Worm (Caenorhabditis elegans) whole organism, late embryonic: ENCODE results near the gene cnp-3.

ENCODE experiments used
- C38D4.7 ChIP-seq: fragments of 200-800 bp; sonication (Bioruptor generic); optimal IDR thresholded peaks from 2 replicates; lab custom pipeline; 2018; ENCODE audit warnings: mild to moderate bottlenecking, missing genetic modification characterization, moderate library complexity, missing compliant biosample characterization
- F13H6.1 ChIP-seq: sonication (generic microtip); optimal IDR thresholded peaks from 2 replicates; lab custom pipeline; 2016; ENCODE audit warnings: missing genetic modification characterization, missing compliant biosample characterization
- K02D7.2 ChIP-seq: sonication (generic microtip); optimal IDR thresholded peaks from 2 replicates; lab custom pipeline; 2017; ENCODE audit warnings: mild to moderate bottlenecking, missing genetic modification characterization, missing compliant biosample characterization
- K09A11.1 ChIP-seq: sonication (generic microtip); optimal IDR thresholded peaks from 2 replicates; lab custom pipeline; 2017; ENCODE audit warnings: antibody characterized with exemption, mild to moderate bottlenecking, missing genetic modification characterization, missing compliant biosample characterization; ENCODE audit not compliant: insufficient read depth
- Y22D7AL.16 ChIP-seq: sonication (generic microtip); optimal IDR thresholded peaks from 2 replicates; lab custom pipeline; 2016; ENCODE audit warnings: missing genetic modification characterization, missing compliant biosample characterization
- ceh-18 ChIP-seq: sonication (generic microtip); optimal IDR thresholded peaks from 2 replicates; lab custom pipeline; 2016; ENCODE audit warnings: missing genetic modification characterization, missing compliant biosample characterization
- ceh-22 ChIP-seq: sonication (generic microtip); optimal IDR thresholded peaks from 2 replicates; lab custom pipeline; 2017; ENCODE audit warnings: missing biosample characterization, missing genetic modification characterization
- ceh-24 ChIP-seq: sonication (generic microtip); optimal IDR thresholded peaks from 2 replicates; lab custom pipeline; 2016; ENCODE audit warnings: mild to moderate bottlenecking, missing genetic modification characterization, missing compliant biosample characterization
- ceh-30 ChIP-seq: fragments of 150-350 bp; optimal IDR thresholded peaks from 2 replicates; lab custom pipeline; 2014; ENCODE audit warnings: missing biosample characterization, missing genetic modification characterization
- ceh-31 ChIP-seq: sonication (generic microtip); optimal IDR thresholded peaks from 2 replicates; lab custom pipeline; 2016; ENCODE audit warnings: missing genetic modification characterization, missing compliant biosample characterization
- ceh-34 ChIP-seq: sonication (generic microtip); optimal IDR thresholded peaks from 2 replicates; lab custom pipeline; 2016; ENCODE audit warnings: mild to moderate bottlenecking, missing genetic modification characterization, missing compliant biosample characterization
- ceh-9 ChIP-seq: sonication (generic microtip); optimal IDR thresholded peaks from 2 replicates; lab custom pipeline; 2016; ENCODE audit warnings: mild to moderate bottlenecking, missing genetic modification characterization, inconsistent platforms, missing compliant biosample characterization
- che-1 ChIP-seq: sonication (generic microtip); optimal IDR thresholded peaks from 2 replicates; lab custom pipeline; 2016; ENCODE audit warnings: mild to moderate bottlenecking, missing genetic modification characterization, missing compliant biosample characterization
- dmd-4 ChIP-seq: sonication (generic microtip); optimal IDR thresholded peaks from 2 replicates; lab custom pipeline; 2016; ENCODE audit warnings: borderline replicate concordance, missing genetic modification characterization, missing compliant biosample characterization
- elt-2 ChIP-seq: sonication (generic microtip); optimal IDR thresholded peaks from 2 replicates; lab custom pipeline; 2016; ENCODE audit warnings: missing genetic modification reagents, missing genetic modification characterization, missing compliant biosample characterization
- elt-4 ChIP-seq: sonication (generic microtip); optimal IDR thresholded peaks from 2 replicates; lab custom pipeline; 2016; ENCODE audit warnings: missing genetic modification characterization, missing compliant biosample characterization
- eyg-1 ChIP-seq: sonication (generic microtip); optimal IDR thresholded peaks from 2 replicates; lab custom pipeline; 2016; ENCODE audit warnings: missing genotype, missing genetic modification characterization, missing compliant biosample characterization
- fax-1 ChIP-seq: sonication (generic microtip); optimal IDR thresholded peaks from 2 replicates; lab custom pipeline; 2016; ENCODE audit warnings: missing genotype, missing genetic modification characterization, missing compliant biosample characterization
- fkh-10 ChIP-seq: fragments of 150-350 bp; optimal IDR thresholded peaks from 2 replicates; lab custom pipeline; 2014; ENCODE audit warnings: missing biosample characterization, missing genetic modification reagents, missing genetic modification characterization
- hlh-13 ChIP-seq: fragments of 200-800 bp; sonication (Bioruptor generic); optimal IDR thresholded peaks from 2 replicates; lab custom pipeline; 2018; ENCODE audit warnings: mild to moderate bottlenecking, missing genetic modification characterization, missing compliant biosample characterization
- hlh-15 ChIP-seq: sonication (generic microtip); optimal IDR thresholded peaks from 2 replicates; lab custom pipeline; 2016; ENCODE audit warnings: missing genetic modification characterization, missing compliant biosample characterization
- hlh-30 ChIP-seq: sonication (generic microtip); optimal IDR thresholded peaks from 2 replicates; lab custom pipeline; 2017; ENCODE audit warnings: antibody characterized with exemption, missing genetic modification characterization, missing compliant biosample characterization; ENCODE audit not compliant: insufficient read depth
- hlh-6 ChIP-seq: sonication (generic microtip); optimal IDR thresholded peaks from 2 replicates; lab custom pipeline; 2016; ENCODE audit warnings: missing genotype, missing genetic modification characterization, missing compliant biosample characterization
- lim-6 ChIP-seq: sonication (generic microtip); optimal IDR thresholded peaks from 2 replicates; lab custom pipeline; 2016; ENCODE audit warnings: missing genetic modification characterization, missing compliant biosample characterization
- lin-11 ChIP-seq: fragments of 200-800 bp; sonication (Bioruptor generic); optimal IDR thresholded peaks from 2 replicates; lab custom pipeline; 2018; ENCODE audit warnings: mild to moderate bottlenecking, missing genetic modification characterization, missing compliant biosample characterization
- madf-2 ChIP-seq: sonication (generic microtip); optimal IDR thresholded peaks from 2 replicates; lab custom pipeline; 2017; ENCODE audit warnings: missing genetic modification characterization, missing compliant biosample characterization
- mec-3 ChIP-seq: sonication (generic microtip); optimal IDR thresholded peaks from 2 replicates; lab custom pipeline; 2016; ENCODE audit warnings: borderline replicate concordance, missing genetic modification characterization, missing compliant biosample characterization
- nfya-1 ChIP-seq: sonication (generic microtip); optimal IDR thresholded peaks from 2 replicates; lab custom pipeline; 2017; ENCODE audit warnings: missing genetic modification characterization, mild to moderate bottlenecking, missing compliant biosample characterization, antibody characterized with exemption, moderate library complexity
- nhr-11 ChIP-seq: fragments of 150-350 bp; optimal IDR thresholded peaks from 2 replicates; lab custom pipeline; 2014; ENCODE audit warnings: missing biosample characterization, missing genetic modification characterization
- nhr-232 ChIP-seq: sonication (generic microtip); optimal IDR thresholded peaks from 2 replicates; lab custom pipeline; 2016; ENCODE audit warnings: missing genetic modification characterization, missing compliant biosample characterization
- odd-2 ChIP-seq: sonication (generic microtip); optimal IDR thresholded peaks from 2 replicates; lab custom pipeline; 2017; ENCODE audit warnings: antibody characterized with exemption, mild to moderate bottlenecking, missing genetic modification characterization, missing compliant biosample characterization
- pax-1 ChIP-seq: fragments of 150-350 bp; optimal IDR thresholded peaks from 2 replicates; lab custom pipeline; 2014; ENCODE audit warnings: missing biosample characterization, missing genetic modification characterization
- pha-2 ChIP-seq: sonication (generic microtip); optimal IDR thresholded peaks from 2 replicates; lab custom pipeline; 2017; ENCODE audit warnings: mild to moderate bottlenecking, missing genetic modification characterization, missing compliant biosample characterization
- pha-4 ChIP-seq: fragments of 150-350 bp; optimal IDR thresholded peaks from 2 replicates; lab custom pipeline; 2018; ENCODE audit warnings: missing biosample characterization, missing genetic modification reagents, missing genetic modification characterization
- pqm-1 ChIP-seq: sonication (generic microtip); optimal IDR thresholded peaks from 2 replicates; lab custom pipeline; 2016; ENCODE audit warnings: missing genetic modification characterization, missing compliant biosample characterization
- sdc-2 ChIP-seq: sonication (generic microtip); optimal IDR thresholded peaks from 2 replicates; lab custom pipeline; 2016; ENCODE audit warnings: missing genotype, missing genetic modification characterization, missing compliant biosample characterization
- sox-2 ChIP-seq: fragments of 200-800 bp; sonication (Bioruptor generic); IDR thresholded peaks from 2 replicates; pipeline ENCODE4 v1.3.6; 2022; ENCODE audit warnings: missing genetic modification reagents, missing genetic modification characterization, missing compliant biosample characterization
- sox-4 ChIP-seq: sonication (generic microtip); optimal IDR thresholded peaks from 2 replicates; lab custom pipeline; 2017; ENCODE audit warnings: mild to moderate bottlenecking, missing genetic modification characterization, inconsistent platforms, missing compliant biosample characterization
- syd-9 ChIP-seq: sonication (generic microtip); optimal IDR thresholded peaks from 2 replicates; lab custom pipeline; 2016; ENCODE audit warnings: mild to moderate bottlenecking, missing genetic modification characterization, moderate library complexity, missing compliant biosample characterization
- unc-3 ChIP-seq, 2 experiments: fragments of 200-800 bp in 1 of 2; sonication (Bioruptor generic) in 1 of 2; sonication (generic microtip) in 1 of 2; conservative IDR thresholded peaks in 1 of 2; optimal IDR thresholded peaks in 1 of 2; 2 replicates each; pipeline versions ENCODE4 v1.3.6 to Lab custom; 2016 to 2022; ENCODE audit warnings: missing compliant biosample characterization in 2 of 2, missing genetic modification characterization in 2 of 2, missing genetic modification reagents in 1 of 2
- unc-55 ChIP-seq: sonication (generic microtip); optimal IDR thresholded peaks from 2 replicates; lab custom pipeline; 2017; ENCODE audit warnings: missing biosample characterization, missing genetic modification reagents, missing genetic modification characterization
- unc-86 ChIP-seq: sonication (generic microtip); optimal IDR thresholded peaks from 2 replicates; lab custom pipeline; 2016; ENCODE audit warnings: missing genetic modification characterization, missing compliant biosample characterization
- zip-5 ChIP-seq: sonication (generic microtip); optimal IDR thresholded peaks from 2 replicates; lab custom pipeline; 2016; ENCODE audit warnings: missing genetic modification characterization, missing compliant biosample characterization
- ztf-16 ChIP-seq: sonication (generic microtip); optimal IDR thresholded peaks from 2 replicates; lab custom pipeline; 2017; ENCODE audit warnings: missing genetic modification characterization, missing compliant biosample characterization

cnp-3 gene

ce11 chrX:17138060-17138557, at the start of gene cnp-3:
cnp-3 (minus strand) TSS chrX:17138110.
- TF ChIP-seq pha-2 (tag; lab: Kevin White, UChicago) (no peak), unc-55 (GFP tag; lab: Kevin White, UChicago) (peak; percentile 49), ceh-9 (tag; lab: Kevin White, UChicago) (no peak), nhr-11 (tag; lab: Kevin White, UChicago) (no peak)

- TF ChIP-seq unc-3 (GFP tag; conservative IDR thresholded peaks at IDR 0.05; lab: Robert Waterston, UW) (no peak), unc-3 (tag; optimal IDR thresholded peaks at IDR 0.05; lab: Kevin White, UChicago) (no peak), lin-11 (tag; lab: Kevin White, UChicago) (no peak), hlh-13 (GFP tag; lab: Kevin White, UChicago) (no peak), K09A11.1 (tag; lab: Kevin White, UChicago) (no peak), elt-2 (tag; lab: Kevin White, UChicago) (no peak), pha-4 (tag; lab: Kevin White, UChicago) (no peak), hlh-30 (no peak), syd-9 (tag; lab: Kevin White, UChicago) (no peak), K02D7.2 (tag; lab: Kevin White, UChicago) (no peak), ceh-31 (tag; lab: Kevin White, UChicago) (no peak)
Observed at ce11 chrX:17185696-17186430, 48.0 kb upstream of the cnp-3 start, which contains the start of gene sid-3. sid-3 (plus strand) TSS chrX:17186380.

ce11 chrX:17184363-17184762, 46.5 kb upstream of the cnp-3 start:
- TF ChIP-seq pha-4 (tag; lab: Kevin White, UChicago) (no peak), odd-2 (tag; lab: Kevin White, UChicago) (no peak), ceh-22 (tag; lab: Kevin White, UChicago) (no peak), fkh-10 (no peak), pax-1 (no peak), madf-2 (no peak), ceh-24 (tag; lab: Kevin White, UChicago) (no peak), unc-3 (GFP tag; conservative IDR thresholded peaks at IDR 0.05; lab: Robert Waterston, UW) (no peak), unc-3 (tag; optimal IDR thresholded peaks at IDR 0.05; lab: Kevin White, UChicago) (no peak), ceh-30 (no peak), zip-5 (tag; lab: Kevin White, UChicago) (no peak), ceh-31 (tag; lab: Kevin White, UChicago) (peak; percentile 85), Y22D7AL.16 (tag; lab: Kevin White, UChicago) (no peak), mec-3 (tag; lab: Kevin White, UChicago) (no peak), ceh-18 (peak; percentile 78), K09A11.1 (tag; lab: Kevin White, UChicago) (no peak), sox-2 (GFP tag; lab: Robert Waterston, UW) (no peak), unc-86 (no peak), ceh-9 (tag; lab: Kevin White, UChicago) (no peak), lin-11 (tag; lab: Kevin White, UChicago) (no peak), nfya-1 (tag; lab: Kevin White, UChicago) (peak; percentile 70), pqm-1 (tag; lab: Kevin White, UChicago) (no peak), C38D4.7 (no peak), sdc-2 (tag; lab: Kevin White, UChicago) (peak; percentile 94), elt-2 (tag; lab: Kevin White, UChicago) (no peak), lim-6 (no peak), hlh-15 (tag; lab: Kevin White, UChicago) (no peak), hlh-6 (tag; lab: Kevin White, UChicago) (peak; percentile 5), che-1 (tag; lab: Kevin White, UChicago) (no peak), ztf-16 (tag; lab: Kevin White, UChicago) (no peak), ceh-34 (tag; lab: Kevin White, UChicago) (peak; percentile 89), elt-4 (tag; lab: Kevin White, UChicago) (no peak), sox-4 (no peak), nhr-232 (tag; lab: Kevin White, UChicago) (no peak), hlh-13 (GFP tag; lab: Kevin White, UChicago) (no peak), fax-1 (no peak), F13H6.1 (tag; lab: Kevin White, UChicago) (peak; percentile 65), dmd-4 (tag; lab: Kevin White, UChicago) (no peak), hlh-30 (peak; percentile 65), eyg-1 (tag; lab: Kevin White, UChicago) (no peak)
